Worm (Caenorhabditis elegans): ENCODE data around the gene srt-33.

ce11 chrV:14285803-14286202 is 6.1 kb upstream of the srt-33 start, which contains the start of gene F40G12.11:
- TF ChIP-seq nhr-25 (tag; optimal IDR thresholded peaks at IDR 0.05; ENCODE audit: borderline replicate concordance, insufficient read depth) = no peak
- no peak for TF ChIP-seq mdt-29 (GFP tag; IDR thresholded peaks at IDR 0.05)
- no peak for TF ChIP-seq ama-1 (optimal IDR thresholded peaks at IDR 0.05)
- no peak for TF ChIP-seq aha-1 (tag)
- no peak for TF ChIP-seq nhr-41 (GFP tag; IDR thresholded peaks at IDR 0.05)
- TF ChIP-seq ceh-82 (tag; optimal IDR thresholded peaks at IDR 0.05) = no peak
- TF ChIP-seq zfp-3 (GFP tag; conservative IDR thresholded peaks at IDR 0.05) = no peak
- TF ChIP-seq pqm-1 (tag; optimal IDR thresholded peaks at IDR 0.05) = no peak
- no peak for TF ChIP-seq nhr-42 (GFP tag; IDR thresholded peaks at IDR 0.05)
- TF ChIP-seq pha-4 (GFP tag; IDR thresholded peaks at IDR 0.05) = no peak
- no peak for TF ChIP-seq pha-4 (tag; optimal IDR thresholded peaks at IDR 0.05)
- TF ChIP-seq ces-1 (GFP tag; optimal IDR thresholded peaks at IDR 0.05) = no peak
